Worm (Caenorhabditis elegans) whole organism, L4 larva: ENCODE results near the gene T12A7.6.

ENCODE experiments used
- F49E8.2 ChIP-seq: sonication (generic microtip); optimal IDR thresholded peaks from 2 replicates; lab custom pipeline; 2016; ENCODE audit warnings: missing compliant biosample characterization, mild to moderate bottlenecking, missing genetic modification characterization, borderline replicate concordance
- aha-1 ChIP-seq: fragments of 150-350 bp; peaks from one replicate; lab custom pipeline; 2014; ENCODE audit warnings: missing biosample characterization, missing genetic modification characterization
- ceh-28 ChIP-seq: fragments of 150-350 bp; optimal IDR thresholded peaks from 2 replicates; lab custom pipeline; 2014; ENCODE audit warnings: missing biosample characterization, missing genetic modification reagents, missing genetic modification characterization
- ceh-62 ChIP-seq: sonication (generic microtip); optimal IDR thresholded peaks from 2 replicates; lab custom pipeline; 2017; ENCODE audit warnings: missing biosample characterization, missing genetic modification characterization
- ceh-82 ChIP-seq: sonication (generic microtip); optimal IDR thresholded peaks from 2 replicates; lab custom pipeline; 2017; ENCODE audit warnings: missing biosample characterization, missing genetic modification characterization
- ces-1 ChIP-seq: fragments of 150-350 bp; sonication (generic microtip); optimal IDR thresholded peaks from 4 replicates; lab custom pipeline; 2014; ENCODE audit warnings: missing biosample characterization, missing genetic modification reagents, missing genetic modification characterization
- cey-2 ChIP-seq: sonication (generic microtip); optimal IDR thresholded peaks from 3 replicates; lab custom pipeline; 2017; ENCODE audit warnings: missing genetic modification characterization, mild to moderate bottlenecking, missing compliant biosample characterization, antibody characterized with exemption, borderline replicate concordance; ENCODE audit not compliant: insufficient read depth
- daf-12 ChIP-seq: fragments of 150-350 bp; optimal IDR thresholded peaks from 2 replicates; lab custom pipeline; 2014; ENCODE audit warnings: missing biosample characterization, missing genetic modification reagents, missing genetic modification characterization
- daf-16 ChIP-seq, 3 experiments: sonication (generic microtip); optimal IDR thresholded peaks; 2 replicates each; lab custom pipeline; 2016 to 2017; ENCODE audit warnings: missing genetic modification characterization in 3 of 3, missing genetic modification reagents in 3 of 3, mild to moderate bottlenecking in 2 of 3, missing compliant biosample characterization in 2 of 3, missing biosample characterization in 1 of 3, moderate library complexity in 1 of 3
- dmd-6 ChIP-seq: fragments of 200-800 bp; sonication (Bioruptor generic); IDR thresholded peaks from 2 replicates; pipeline ENCODE4 v1.3.6; 2022; ENCODE audit warnings: missing genetic modification reagents, missing genetic modification characterization, missing compliant biosample characterization
- dmd-8 ChIP-seq: fragments of 200-800 bp; sonication (Bioruptor generic); IDR thresholded peaks from 2 replicates; pipeline ENCODE4 v1.3.6; 2022; ENCODE audit warnings: missing genetic modification characterization, missing compliant biosample characterization
- duxl-1 ChIP-seq: sonication (generic microtip); optimal IDR thresholded peaks from 2 replicates; lab custom pipeline; 2016; ENCODE audit warnings: mild to moderate bottlenecking, missing genetic modification characterization, moderate library complexity, missing compliant biosample characterization; ENCODE audit not compliant: poor library complexity
- dve-1 ChIP-seq: sonication (generic microtip); optimal IDR thresholded peaks from 2 replicates; lab custom pipeline; 2017; ENCODE audit warnings: antibody characterized with exemption, mild to moderate bottlenecking, missing genetic modification characterization, missing compliant biosample characterization; ENCODE audit not compliant: insufficient read depth
- fkh-10 ChIP-seq: fragments of 150-350 bp; optimal IDR thresholded peaks from 2 replicates; lab custom pipeline; 2014; ENCODE audit warnings: missing biosample characterization, missing genetic modification reagents, missing genetic modification characterization
- fos-1 ChIP-seq: fragments of 150-350 bp; optimal IDR thresholded peaks from 2 replicates; lab custom pipeline; 2014; ENCODE audit warnings: missing biosample characterization, missing genetic modification characterization
- gei-8 ChIP-seq: fragments of 200-800 bp; sonication (Bioruptor generic); optimal IDR thresholded peaks from 2 replicates; lab custom pipeline; 2018; ENCODE audit warnings: mild to moderate bottlenecking, missing genetic modification characterization, missing compliant biosample characterization
- hif-1 ChIP-seq, 2 experiments: sonication (generic microtip); optimal IDR thresholded peaks; 2 replicates each; lab custom pipeline; 2016 to 2017; ENCODE audit warnings: missing compliant biosample characterization in 2 of 2, missing genetic modification characterization in 2 of 2, missing genetic modification reagents in 2 of 2, missing genotype in 2 of 2, mild to moderate bottlenecking in 1 of 2
- hlh-11 ChIP-seq: fragments of 200-800 bp; sonication (Bioruptor generic); optimal IDR thresholded peaks from 2 replicates; lab custom pipeline; 2018; ENCODE audit warnings: mild to moderate bottlenecking, missing genetic modification characterization, missing compliant biosample characterization
- hmg-1.1 ChIP-seq: fragments of 200-800 bp; sonication (Bioruptor generic); IDR thresholded peaks from 2 replicates; pipeline ENCODE4 v1.3.6; 2022; ENCODE audit warnings: missing genetic modification reagents, missing genetic modification characterization, missing compliant biosample characterization
- lin-29 ChIP-seq: fragments of 200-800 bp; sonication (Bioruptor generic); IDR thresholded peaks from 2 replicates; pipeline ENCODE4 v1.3.6; 2022; ENCODE audit warnings: missing genetic modification reagents, missing genetic modification characterization, missing compliant biosample characterization
- lsy-2 ChIP-seq, 2 experiments: fragments of 150-350 bp in 1 of 2; sonication (generic microtip) in 1 of 2; optimal IDR thresholded peaks; 2 replicates each; lab custom pipeline; 2014 to 2017; ENCODE audit warnings: missing biosample characterization in 2 of 2, missing genetic modification characterization in 2 of 2
- mdl-1 ChIP-seq, 2 experiments: fragments of 150-350 bp in 1 of 2; sonication (generic microtip) in 1 of 2; optimal IDR thresholded peaks; 2 replicates each; lab custom pipeline; 2014 to 2017; ENCODE audit warnings: missing biosample characterization in 2 of 2, missing genetic modification characterization in 2 of 2
- mep-1 ChIP-seq: fragments of 150-350 bp; sonication (generic microtip); optimal IDR thresholded peaks from 3 replicates; lab custom pipeline; 2014; ENCODE audit warnings: missing biosample characterization, missing genetic modification characterization
- mes-2 ChIP-seq: sonication (generic microtip); optimal IDR thresholded peaks from 2 replicates; lab custom pipeline; 2016; ENCODE audit warnings: missing genotype, mild to moderate bottlenecking, missing genetic modification characterization, missing compliant biosample characterization; ENCODE audit not compliant: poor library complexity, severe bottlenecking
- nhr-10 ChIP-seq: fragments of 150-350 bp; optimal IDR thresholded peaks from 2 replicates; lab custom pipeline; 2014; ENCODE audit warnings: missing biosample characterization, missing genetic modification characterization
- nhr-111 ChIP-seq: fragments of 200-800 bp; sonication (Bioruptor generic); optimal IDR thresholded peaks from 2 replicates; lab custom pipeline; 2018; ENCODE audit warnings: mild to moderate bottlenecking, missing genetic modification characterization, missing compliant biosample characterization
- nhr-25 ChIP-seq: sonication (generic microtip); optimal IDR thresholded peaks from 2 replicates; lab custom pipeline; 2017; ENCODE audit warnings: missing genetic modification characterization, mild to moderate bottlenecking, missing compliant biosample characterization, antibody characterized with exemption, moderate library complexity, borderline replicate concordance; ENCODE audit not compliant: insufficient read depth
- nhr-28 ChIP-seq: fragments of 150-350 bp; optimal IDR thresholded peaks from 2 replicates; lab custom pipeline; 2014; ENCODE audit warnings: missing biosample characterization, missing genetic modification characterization
- nhr-42 ChIP-seq: fragments of 200-800 bp; sonication (Bioruptor generic); IDR thresholded peaks from 2 replicates; pipeline ENCODE4 v1.3.6; 2022; ENCODE audit warnings: missing genetic modification characterization, missing compliant biosample characterization
- nhr-48 ChIP-seq: sonication (generic microtip); optimal IDR thresholded peaks from 2 replicates; lab custom pipeline; 2016; ENCODE audit warnings: mild to moderate bottlenecking, missing genetic modification characterization, missing compliant biosample characterization
- nhr-77 ChIP-seq: fragments of 150-350 bp; optimal IDR thresholded peaks from 2 replicates; lab custom pipeline; 2014; ENCODE audit warnings: missing biosample characterization, missing genetic modification characterization
- pha-4 ChIP-seq, 2 experiments: fragments of 150-350 bp in 1 of 2; fragments of 200-800 bp in 1 of 2; sonication (Bioruptor generic) in 1 of 2; IDR thresholded peaks in 1 of 2; optimal IDR thresholded peaks in 1 of 2; 2 replicates each; pipeline versions ENCODE4 v1.3.6 to Lab custom; 2014 to 2022; ENCODE audit warnings: missing genetic modification characterization in 2 of 2, missing genetic modification reagents in 2 of 2, missing biosample characterization in 1 of 2, missing compliant biosample characterization in 1 of 2
- pqm-1 ChIP-seq: sonication (generic microtip); optimal IDR thresholded peaks from 2 replicates; lab custom pipeline; 2017; ENCODE audit warnings: missing biosample characterization, missing genetic modification characterization
- saeg-2 ChIP-seq: fragments of 200-800 bp; sonication (Bioruptor generic); IDR thresholded peaks from 2 replicates; pipeline ENCODE4 v1.3.6; 2022; ENCODE audit warnings: missing genetic modification reagents, missing genetic modification characterization, missing compliant biosample characterization
- set-16 ChIP-seq: fragments of 200-800 bp; sonication (Bioruptor generic); IDR thresholded peaks from 2 replicates; pipeline ENCODE4 v1.3.6; 2022; ENCODE audit warnings: missing genetic modification reagents, missing genetic modification characterization, missing compliant biosample characterization
- skn-1 ChIP-seq: fragments of 150-350 bp; optimal IDR thresholded peaks from 2 replicates; lab custom pipeline; 2014; ENCODE audit warnings: missing biosample characterization, missing genetic modification characterization
- unc-39 ChIP-seq: sonication (generic microtip); optimal IDR thresholded peaks from 2 replicates; lab custom pipeline; 2017; ENCODE audit warnings: missing biosample characterization, missing genetic modification characterization
- unc-62 ChIP-seq, 3 experiments: fragments of 150-350 bp in 1 of 3; sonication (generic microtip); optimal IDR thresholded peaks in 2 of 3; peaks in 1 of 3; 1 replicate in 1 of 3; 2 replicates in 2 of 3; lab custom pipeline; 2014 to 2017; ENCODE audit warnings: missing biosample characterization in 3 of 3, missing genetic modification characterization in 3 of 3, missing genetic modification reagents in 3 of 3, missing genotype in 1 of 3
- vab-7 ChIP-seq: fragments of 200-800 bp; sonication (Bioruptor generic); IDR thresholded peaks from 2 replicates; pipeline ENCODE4 v1.3.6; 2022; ENCODE audit warnings: missing genetic modification reagents, missing genetic modification characterization, missing compliant biosample characterization
- zag-1 ChIP-seq: fragments of 150-350 bp; optimal IDR thresholded peaks from 2 replicates; lab custom pipeline; 2014; ENCODE audit warnings: missing biosample characterization, missing genetic modification characterization
- zip-2 ChIP-seq: fragments of 150-350 bp; optimal IDR thresholded peaks from 2 replicates; lab custom pipeline; 2014; ENCODE audit warnings: missing biosample characterization, missing genetic modification characterization

The T12A7.6 gene

ce11 chrIV:11765507-11765906 lies 16.5 kb downstream of the T12A7.6 start (continued):
- TF ChIP-seq nhr-48 (tag; lab: Kevin White, UChicago), result no peak
- TF ChIP-seq vab-7 (GFP tag; lab: Robert Waterston, UW), result no peak
- no peak for TF ChIP-seq ceh-62
- peak in 1 of 2 experiments; percentile 58 for TF ChIP-seq mdl-1 (tag; optimal IDR thresholded peaks at IDR 0.05; lab: Kevin White, UChicago)
- peak; percentile 14; the same call in 1 of the 2 replicates for TF ChIP-seq dmd-6
- peak; percentile 7 for TF ChIP-seq hlh-11 (tag; lab: Kevin White, UChicago)
- TF ChIP-seq nhr-42 (GFP tag; lab: Robert Waterston, UW), result no peak

ce11 chrIV:11769769-11770168 lies 20.7 kb downstream of the T12A7.6 start:
- TF ChIP-seq set-16, result no peak
- TF ChIP-seq lsy-2 (tag; optimal IDR thresholded peaks at IDR 0.05; lab: Kevin White, UChicago), result no peak
- TF ChIP-seq nhr-48 (tag; lab: Kevin White, UChicago), result no peak
- TF ChIP-seq ceh-28 (tag; lab: Kevin White, UChicago), result no peak
- TF ChIP-seq skn-1 (tag; lab: Kevin White, UChicago), result no peak
- no peak for TF ChIP-seq lin-29
- no peak for TF ChIP-seq unc-39
- no peak for TF ChIP-seq ces-1 (GFP tag; lab: Kevin White, UChicago)
- no peak for TF ChIP-seq zip-2 (tag; lab: Kevin White, UChicago)
- TF ChIP-seq hif-1 (tag; optimal IDR thresholded peaks at IDR 0.05; lab: Kevin White, UChicago), result no peak
- no peak for TF ChIP-seq nhr-25 (tag; lab: Kevin White, UChicago)
- TF ChIP-seq nhr-111, result no peak
- TF ChIP-seq daf-16 (GFP tag; optimal IDR thresholded peaks at IDR 0.05; lab: Kevin White, UChicago), result no peak
- peak; percentile 36 for TF ChIP-seq daf-16 (tag; optimal IDR thresholded peaks at IDR 0.05; lab: Kevin White, UChicago)
- no peak for TF ChIP-seq duxl-1 (tag; lab: Kevin White, UChicago)
- TF ChIP-seq nhr-77 (tag; lab: Kevin White, UChicago), result no peak
- TF ChIP-seq nhr-28, result peak; percentile 27
- peak; percentile 79 for TF ChIP-seq dmd-6
- peak; percentile 43 for TF ChIP-seq dve-1 (tag; lab: Kevin White, UChicago)
- no peak for TF ChIP-seq mep-1
- no peak for TF ChIP-seq hmg-1.1
- no peak for TF ChIP-seq F49E8.2 (tag; lab: Kevin White, UChicago)
- no peak for TF ChIP-seq daf-12 (tag; lab: Kevin White, UChicago)
- TF ChIP-seq gei-8 (GFP tag; lab: Kevin White, UChicago), result no peak
- TF ChIP-seq nhr-42 (GFP tag; lab: Robert Waterston, UW), result no peak
- no peak for TF ChIP-seq saeg-2
- TF ChIP-seq cey-2 (tag; lab: Kevin White, UChicago), result no peak
- no peak for TF ChIP-seq dmd-8 (GFP tag; lab: Robert Waterston, UW)
- no peak for TF ChIP-seq zag-1 (tag; lab: Kevin White, UChicago)
- TF ChIP-seq hlh-11 (tag; lab: Kevin White, UChicago), result peak; percentile 7
- no peak for TF ChIP-seq pha-4 (GFP tag; IDR thresholded peaks at IDR 0.05; lab: Robert Waterston, UW)
- no peak for TF ChIP-seq pha-4 (tag; optimal IDR thresholded peaks at IDR 0.05; lab: Kevin White, UChicago)

- TF ChIP-seq dve-1 (tag; lab: Kevin White, UChicago), result peak; percentile 15
- no peak for TF ChIP-seq cey-2 (tag; lab: Kevin White, UChicago)
- TF ChIP-seq dmd-6, result peak; percentile 70
- TF ChIP-seq fkh-10, result no peak
- TF ChIP-seq hlh-11 (tag; lab: Kevin White, UChicago), result peak; percentile 23
- TF ChIP-seq aha-1 (tag; lab: Kevin White, UChicago), result peak; percentile 91
- TF ChIP-seq fos-1 (tag; lab: Kevin White, UChicago), result no peak
- peak; percentile 77 for TF ChIP-seq pqm-1 (tag; lab: Kevin White, UChicago)
- TF ChIP-seq daf-16 (GFP tag; optimal IDR thresholded peaks at IDR 0.05; lab: Kevin White, UChicago), result no peak
- TF ChIP-seq daf-16 (tag; optimal IDR thresholded peaks at IDR 0.05; lab: Kevin White, UChicago), result peak; percentile 55
- TF ChIP-seq zag-1 (tag; lab: Kevin White, UChicago), result no peak
- no peak for TF ChIP-seq saeg-2
- no peak for TF ChIP-seq ceh-28 (tag; lab: Kevin White, UChicago)
- peak in 1 of 2 experiments; percentile 15 for TF ChIP-seq unc-62 (GFP tag; optimal IDR thresholded peaks at IDR 0.05 in 1 of 2; lab: Kevin White, UChicago)
- no peak for TF ChIP-seq unc-62 (tag; optimal IDR thresholded peaks at IDR 0.05; lab: Kevin White, UChicago)
- no peak for TF ChIP-seq mes-2 (tag; lab: Kevin White, UChicago)
- no peak for TF ChIP-seq nhr-10 (tag; lab: Kevin White, UChicago)
- TF ChIP-seq ceh-82 (tag; lab: Kevin White, UChicago), result no peak
- TF ChIP-seq nhr-28, result peak; percentile 73
These were observed 22.0 kb downstream of the T12A7.6 start for ce11 chrIV:11771064-11771463.
